Worm (Caenorhabditis elegans) whole organism, L3 larva: ENCODE data around the gene mlk-1.

Experiments used
- snpc-4 ChIP-seq: fragments of 150-350 bp; optimal IDR thresholded peaks from 2 replicates; lab custom pipeline; 2014; ENCODE audit warnings: missing biosample characterization, missing genetic modification characterization
- ztf-4 ChIP-seq: fragments of 150-350 bp; optimal IDR thresholded peaks from 2 replicates; lab custom pipeline; 2014; ENCODE audit warnings: missing biosample characterization, missing genetic modification characterization

DNA sequence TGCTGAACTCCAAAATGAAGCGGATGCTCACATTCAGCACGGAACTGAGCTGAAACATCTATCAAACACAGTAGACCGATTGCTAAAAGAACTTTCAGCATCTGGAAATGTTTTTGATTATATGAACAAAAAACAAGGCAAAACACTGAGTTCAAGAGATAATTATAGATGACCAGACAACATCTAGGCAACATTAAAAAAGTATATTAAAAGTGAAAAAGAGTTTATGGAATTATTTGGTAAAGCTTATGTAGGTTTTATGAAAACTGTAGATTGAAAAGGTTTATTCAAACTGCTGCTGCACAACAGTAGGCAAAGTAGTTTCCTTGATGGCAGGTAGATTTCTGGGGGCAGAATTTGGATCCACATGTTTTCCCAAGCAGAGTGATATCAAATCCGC lies 28.2 kb downstream of the mlk-1 start, which contains the start of gene K11D12.7:
- no peak for TF ChIP-seq ztf-4 (tag; lab: Kevin White, UChicago)
- TF ChIP-seq snpc-4: no peak
